Fruit fly (Drosophila melanogaster) whole organism, prepupa: Measurements from ENCODE around the gene Bx.

Experiments used
- CG10631 ChIP-seq: fragments of 200-800 bp; sonication (Bioruptor generic); optimal IDR thresholded peaks from 2 replicates; lab custom pipeline; 2016; ENCODE audit warnings: missing biosample characterization, missing genetic modification characterization
- CG10669 ChIP-seq: fragments of 200-800 bp; sonication (Bioruptor generic); optimal IDR thresholded peaks from 3 replicates; lab custom pipeline; 2018; ENCODE audit warnings: missing biosample characterization, mild to moderate bottlenecking, missing genetic modification characterization, moderate library complexity
- CG11762 ChIP-seq: fragments of 200-800 bp; sonication (Bioruptor generic); optimal IDR thresholded peaks from 3 replicates; lab custom pipeline; 2016; ENCODE audit warnings: missing biosample characterization, missing genetic modification characterization; ENCODE audit not compliant: insufficient read depth
- CG11902 ChIP-seq: fragments of 200-800 bp; sonication (Bioruptor generic); optimal IDR thresholded peaks from 3 replicates; lab custom pipeline; 2016; ENCODE audit warnings: missing biosample characterization, missing genetic modification characterization
- CG1621 ChIP-seq: fragments of 200-800 bp; sonication (Bioruptor generic); optimal IDR thresholded peaks from 3 replicates; lab custom pipeline; 2018; ENCODE audit warnings: missing biosample characterization, mild to moderate bottlenecking, missing genetic modification characterization
- CG16779 ChIP-seq: fragments of 200-800 bp; sonication (Bioruptor generic); optimal IDR thresholded peaks from 3 replicates; lab custom pipeline; 2017; ENCODE audit warnings: missing biosample characterization, mild to moderate bottlenecking, missing genetic modification characterization
- CG31627 ChIP-seq: fragments of 200-800 bp; sonication (Bioruptor generic); optimal IDR thresholded peaks from 3 replicates; lab custom pipeline; 2016; ENCODE audit warnings: missing biosample characterization, missing genetic modification characterization
- CG32006 ChIP-seq: fragments of 200-800 bp; sonication (Bioruptor generic); optimal IDR thresholded peaks from 3 replicates; lab custom pipeline; 2017; ENCODE audit warnings: missing biosample characterization, mild to moderate bottlenecking, missing genetic modification characterization
- CG34406 ChIP-seq: fragments of 200-800 bp; sonication (Bioruptor generic); optimal IDR thresholded peaks from 3 replicates; lab custom pipeline; 2016; ENCODE audit warnings: missing biosample characterization, missing genetic modification characterization
- CG3919 ChIP-seq: fragments of 200-800 bp; sonication (Bioruptor generic); optimal IDR thresholded peaks from 3 replicates; lab custom pipeline; 2016; ENCODE audit warnings: missing biosample characterization, missing genetic modification characterization
- CG4318 ChIP-seq: fragments of 200-800 bp; sonication (Bioruptor generic); optimal IDR thresholded peaks from 3 replicates; lab custom pipeline; 2017; ENCODE audit warnings: missing biosample characterization, mild to moderate bottlenecking, missing genetic modification characterization
- CG6163 ChIP-seq: fragments of 200-800 bp; sonication (Bioruptor generic); IDR thresholded peaks from 3 replicates; pipeline ENCODE4 v1.3.6; 2022; ENCODE audit warnings: missing biosample characterization, missing genetic modification characterization
- CG6854 ChIP-seq: fragments of 200-800 bp; sonication (Bioruptor generic); optimal IDR thresholded peaks from 2 replicates; lab custom pipeline; 2017; ENCODE audit warnings: missing biosample characterization, mild to moderate bottlenecking, missing genetic modification characterization
- CG7368 ChIP-seq: fragments of 200-800 bp; sonication (Bioruptor generic); optimal IDR thresholded peaks from 3 replicates; lab custom pipeline; 2016; ENCODE audit warnings: missing biosample characterization, missing genetic modification characterization
- CG8119 ChIP-seq: fragments of 200-800 bp; sonication (Bioruptor generic); IDR thresholded peaks from 3 replicates; pipeline ENCODE4 v1.3.6; 2022; ENCODE audit warnings: missing biosample characterization, missing genetic modification characterization
- CG8319 ChIP-seq: fragments of 200-800 bp; sonication (Bioruptor generic); optimal IDR thresholded peaks from 3 replicates; lab custom pipeline; 2016; ENCODE audit warnings: missing biosample characterization, missing genetic modification characterization
- CG8632 ChIP-seq: fragments of 200-800 bp; sonication (Bioruptor generic); optimal IDR thresholded peaks from 3 replicates; lab custom pipeline; 2016; ENCODE audit warnings: missing biosample characterization, missing genetic modification characterization
- CG9139 ChIP-seq: fragments of 200-800 bp; sonication (Bioruptor generic); optimal IDR thresholded peaks from 3 replicates; lab custom pipeline; 2017; ENCODE audit warnings: missing biosample characterization, mild to moderate bottlenecking, missing genetic modification characterization
- Eip75B ChIP-seq: fragments of 200-800 bp; sonication (Bioruptor generic); optimal IDR thresholded peaks from 3 replicates; lab custom pipeline; 2016; ENCODE audit warnings: missing biosample characterization, missing genetic modification characterization
- Eip78C ChIP-seq: fragments of 200-800 bp; sonication (Bioruptor generic); peaks from one replicate; lab custom pipeline; 2016; ENCODE audit warnings: missing biosample characterization, missing genetic modification characterization
- Eip93F ChIP-seq: fragments of 200-800 bp; sonication (Bioruptor generic); optimal IDR thresholded peaks from 2 replicates; lab custom pipeline; 2016; ENCODE audit warnings: missing biosample characterization, mild to moderate bottlenecking, missing genetic modification characterization
- Ets96B ChIP-seq: fragments of 200-800 bp; optimal IDR thresholded peaks from 2 replicates; lab custom pipeline; 2019; ENCODE audit warnings: missing biosample characterization, mild to moderate bottlenecking, missing genetic modification characterization, moderate library complexity
- Hr38 ChIP-seq: sonication (Bioruptor generic); optimal IDR thresholded peaks from 2 replicates; lab custom pipeline; 2016; ENCODE audit warnings: missing biosample characterization, missing genetic modification characterization
- Hr4 ChIP-seq: fragments of 200-800 bp; sonication (Bioruptor generic); optimal IDR thresholded peaks from 3 replicates; lab custom pipeline; 2016; ENCODE audit warnings: missing biosample characterization, missing genetic modification characterization
- Lpt ChIP-seq: fragments of 200-800 bp; sonication (Bioruptor generic); optimal IDR thresholded peaks from 3 replicates; lab custom pipeline; 2016; ENCODE audit warnings: missing biosample characterization, missing genetic modification characterization
- OdsH ChIP-seq: fragments of 200-800 bp; sonication (Bioruptor generic); optimal IDR thresholded peaks from 3 replicates; lab custom pipeline; 2016; ENCODE audit warnings: missing biosample characterization, missing genetic modification characterization
- Sox14 ChIP-seq: fragments of 200-800 bp; sonication (Bioruptor generic); optimal IDR thresholded peaks from 3 replicates; lab custom pipeline; 2016; ENCODE audit warnings: missing biosample characterization, missing genetic modification characterization
- achi ChIP-seq: fragments of 200-800 bp; sonication (Bioruptor generic); optimal IDR thresholded peaks from 3 replicates; lab custom pipeline; 2016; ENCODE audit warnings: missing biosample characterization, missing genetic modification characterization
- acj6 ChIP-seq: fragments of 200-800 bp; sonication (Bioruptor generic); optimal IDR thresholded peaks from 3 replicates; lab custom pipeline; 2016; ENCODE audit warnings: missing biosample characterization, missing genetic modification characterization
- cyc ChIP-seq: fragments of 200-800 bp; sonication (Bioruptor generic); optimal IDR thresholded peaks from 3 replicates; lab custom pipeline; 2016; ENCODE audit warnings: missing biosample characterization, missing genetic modification characterization
- dac ChIP-seq: fragments of 200-800 bp; sonication (Bioruptor generic); optimal IDR thresholded peaks from 2 replicates; lab custom pipeline; 2017; ENCODE audit warnings: missing biosample characterization, mild to moderate bottlenecking, missing genetic modification characterization
- dsx ChIP-seq: fragments of 200-800 bp; optimal IDR thresholded peaks from 3 replicates; lab custom pipeline; 2019; ENCODE audit warnings: missing biosample characterization, mild to moderate bottlenecking, missing genetic modification characterization, moderate library complexity; ENCODE audit not compliant: poor library complexity, severe bottlenecking
- eg ChIP-seq: fragments of 200-800 bp; sonication (Bioruptor generic); IDR thresholded peaks from 3 replicates; pipeline ENCODE4 v1.3.6; 2022; ENCODE audit warnings: missing biosample characterization, missing genetic modification characterization
- esn ChIP-seq: fragments of 200-800 bp; sonication (Bioruptor generic); optimal IDR thresholded peaks from 2 replicates; lab custom pipeline; 2016; ENCODE audit warnings: missing biosample characterization, mild to moderate bottlenecking, missing genetic modification characterization, moderate library complexity
- fd59A ChIP-seq: fragments of 200-800 bp; sonication (Bioruptor generic); optimal IDR thresholded peaks from 2 replicates; lab custom pipeline; 2017; ENCODE audit warnings: missing biosample characterization, mild to moderate bottlenecking, missing genetic modification characterization, missing genetic modification reagents
- fd85E ChIP-seq: fragments of 200-800 bp; sonication (Bioruptor generic); optimal IDR thresholded peaks from 3 replicates; lab custom pipeline; 2016; ENCODE audit warnings: missing biosample characterization, missing genetic modification characterization
- lz ChIP-seq: fragments of 200-800 bp; sonication (Bioruptor generic); optimal IDR thresholded peaks from 3 replicates; lab custom pipeline; 2016; ENCODE audit warnings: missing biosample characterization, missing genetic modification characterization
- salr ChIP-seq, 2 experiments: fragments of 200-800 bp; sonication (Bioruptor generic); optimal IDR thresholded peaks; 3 replicates each; lab custom pipeline; 2016 to 2018; ENCODE audit warnings: missing biosample characterization in 2 of 2, missing genetic modification characterization in 2 of 2, mild to moderate bottlenecking in 1 of 2
- spab ChIP-seq: fragments of 200-800 bp; sonication (Bioruptor generic); optimal IDR thresholded peaks from 2 replicates; lab custom pipeline; 2017; ENCODE audit warnings: missing biosample characterization, mild to moderate bottlenecking, missing genetic modification characterization, missing genetic modification reagents
- ss ChIP-seq, 2 experiments: fragments of 200-800 bp; sonication (Bioruptor generic); optimal IDR thresholded peaks; 2 replicates in 1 of 2; 3 replicates in 1 of 2; lab custom pipeline; 2017 to 2018; ENCODE audit warnings: mild to moderate bottlenecking in 2 of 2, missing biosample characterization in 2 of 2, missing genetic modification characterization in 2 of 2, moderate library complexity in 1 of 2
- svp ChIP-seq: fragments of 200-800 bp; sonication (Bioruptor generic); peaks from one replicate; lab custom pipeline; 2016; ENCODE audit warnings: missing biosample characterization, missing genetic modification characterization
- vri ChIP-seq: fragments of 200-800 bp; sonication (Bioruptor generic); optimal IDR thresholded peaks from 3 replicates; lab custom pipeline; 2016; ENCODE audit warnings: missing biosample characterization, mild to moderate bottlenecking, missing genetic modification characterization

The Bx gene

dm6 chrX:18522395-18523104, 7.3 kb downstream of the Bx start, which contains the start of gene CG6481:
Gene CG6481 (minus strand): TSS chrX:18522445.
- TF ChIP-seq CG9139: no peak
- no peak for TF ChIP-seq CG11902 (GFP tag; lab: Kevin White, UChicago)
- TF ChIP-seq achi (GFP tag; lab: Kevin White, UChicago): no peak
- no peak for TF ChIP-seq Eip75B
- TF ChIP-seq Eip78C (GFP tag; lab: Kevin White, UChicago): peak; percentile 56
- no peak for TF ChIP-seq OdsH (GFP tag; lab: Kevin White, UChicago)
- TF ChIP-seq eg: 0 out of 3 replicates have a peak, but pooled peaks have one; percentile 16
- TF ChIP-seq dac (GFP tag; lab: Kevin White, UChicago): no peak
- no peak for TF ChIP-seq CG6854 (GFP tag; lab: Kevin White, UChicago)
- TF ChIP-seq CG7368: no peak
- TF ChIP-seq CG10669 (GFP tag; lab: Kevin White, UChicago): no peak
- no peak for TF ChIP-seq CG3919 (GFP tag; lab: Kevin White, UChicago)
- no peak for TF ChIP-seq CG16779 (tag; lab: Kevin White, UChicago)
- TF ChIP-seq cyc (GFP tag; lab: Kevin White, UChicago): no peak
- no peak for TF ChIP-seq lz (GFP tag; lab: Kevin White, UChicago)
- no peak for TF ChIP-seq CG10631 (GFP tag; lab: Kevin White, UChicago)

- TF ChIP-seq Eip78C (GFP tag; lab: Kevin White, UChicago): peak; percentile 35
- TF ChIP-seq esn (GFP tag; lab: Kevin White, UChicago): no peak
- TF ChIP-seq svp: peak; percentile 59
- no peak for TF ChIP-seq Lpt
Observed at dm6 chrX:18523146-18523812, 8.1 kb downstream of the Bx start.

dm6 chrX:18524594-18525266, 9.5 kb downstream of the Bx start:
- TF ChIP-seq CG8632 (peak; percentile 21), CG7368 (no peak), achi (GFP tag; lab: Kevin White, UChicago) (peak; percentile 33), vri (GFP tag; lab: Kevin White, UChicago) (no peak), OdsH (GFP tag; lab: Kevin White, UChicago) (peak; percentile 37), CG1621 (tag; lab: Kevin White, UChicago) (no peak), Hr38 (GFP tag; lab: Kevin White, UChicago) (no peak), CG6163 (GFP tag; lab: Robert Waterston, UW) (no peak), CG32006 (peak; percentile 65), CG11762 (GFP tag; lab: Kevin White, UChicago) (no peak), CG11902 (GFP tag; lab: Kevin White, UChicago) (no peak), Eip78C (GFP tag; lab: Kevin White, UChicago) (peak; percentile 85), CG8119 (GFP tag; lab: Robert Waterston, UW) (peak; percentile 41; the same call in 2 of the 3 replicates), dsx (GFP tag; lab: Kevin White, UChicago) (peak; percentile 29), Eip93F (GFP tag; lab: Kevin White, UChicago) (no peak), eg (no peak), cyc (GFP tag; lab: Kevin White, UChicago) (peak; percentile 4), fd85E (GFP tag; lab: Kevin White, UChicago) (no peak), CG31627 (GFP tag; lab: Kevin White, UChicago) (peak; percentile 5), svp (peak; percentile 77), Hr4 (GFP tag; lab: Kevin White, UChicago) (peak; percentile 44), esn (GFP tag; lab: Kevin White, UChicago) (peak; percentile 41), CG8319 (GFP tag; lab: Kevin White, UChicago) (no peak), dac (GFP tag; lab: Kevin White, UChicago) (no peak), Ets96B (peak; percentile 46), salr (GFP tag; optimal IDR thresholded peaks at IDR 0.05; lab: Kevin White, UChicago) (peak in 1 of 2 experiments; percentile 37), Sox14 (peak; percentile 27), Lpt (no peak), spab (GFP tag; lab: Kevin White, UChicago) (peak; percentile 58), ss (GFP tag; optimal IDR thresholded peaks at IDR 0.05; lab: Kevin White, UChicago) (peak; percentile 48 to 62), CG34406 (peak; percentile 23), CG3919 (GFP tag; lab: Kevin White, UChicago) (peak; percentile 34), CG4318 (GFP tag; lab: Kevin White, UChicago) (no peak), acj6 (GFP tag; lab: Kevin White, UChicago) (peak; percentile 22), fd59A (GFP tag; lab: Kevin White, UChicago) (peak; percentile 40)
